Worm (Caenorhabditis elegans) whole organism, L3 larva: ENCODE measurements around the gene Y54E2A.10.

Source experiments
- R02D3.7 ChIP-seq: fragments of 150-350 bp; optimal IDR thresholded peaks from 2 replicates; lab custom pipeline; 2014; ENCODE audit warnings: missing biosample characterization, missing genetic modification characterization
- lsy-12 ChIP-seq: sonication (generic microtip); optimal IDR thresholded peaks from 2 replicates; lab custom pipeline; 2016; ENCODE audit warnings: mild to moderate bottlenecking, missing genetic modification characterization, missing compliant biosample characterization
- nhr-43 ChIP-seq: sonication (generic microtip); optimal IDR thresholded peaks from 2 replicates; lab custom pipeline; 2016; ENCODE audit warnings: mild to moderate bottlenecking, missing genetic modification characterization, missing compliant biosample characterization; ENCODE audit not compliant: poor library complexity, severe bottlenecking
- tbx-2 ChIP-seq: sonication (generic microtip); optimal IDR thresholded peaks from 2 replicates; lab custom pipeline; 2016; ENCODE audit warnings: mild to moderate bottlenecking, missing genetic modification characterization, missing compliant biosample characterization
- ztf-4 ChIP-seq: fragments of 150-350 bp; optimal IDR thresholded peaks from 2 replicates; lab custom pipeline; 2014; ENCODE audit warnings: missing biosample characterization, missing genetic modification characterization

DNA sequence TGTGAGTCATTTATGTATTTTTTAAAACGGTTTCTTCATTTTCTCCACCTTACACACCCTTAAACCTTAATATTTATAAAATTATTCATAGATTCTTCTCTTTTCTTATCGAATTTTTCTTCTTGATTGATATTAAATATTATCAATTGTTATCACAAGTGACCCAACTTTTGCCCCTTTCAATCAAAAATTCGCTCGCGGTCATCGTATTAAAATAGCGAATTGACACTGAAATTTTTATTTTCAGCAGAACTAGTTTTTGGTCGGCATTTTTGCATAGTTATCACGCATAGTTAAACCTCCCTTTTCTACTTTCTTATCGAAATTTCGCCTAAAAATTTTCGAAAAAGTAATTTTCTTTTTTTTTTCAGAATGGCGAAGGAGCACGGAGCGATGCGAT is 21.8 kb downstream of the Y54E2A.10 start:
- TF ChIP-seq nhr-43 (no peak), tbx-2 (tag; lab: Kevin White, UChicago) (no peak), ztf-4 (tag; lab: Kevin White, UChicago) (no peak), R02D3.7 (tag; lab: Kevin White, UChicago) (no peak), lsy-12 (tag; lab: Kevin White, UChicago) (no peak)
